Worm (Caenorhabditis elegans) whole organism, L2 larva: ENCODE measurements around the gene srbc-76.

Experiments
- R02D3.7 ChIP-seq: fragments of 150-350 bp; optimal IDR thresholded peaks from 2 replicates; lab custom pipeline; 2014; ENCODE audit warnings: missing biosample characterization, missing genetic modification characterization
- ama-1 ChIP-seq: fragments of 150-350 bp; optimal IDR thresholded peaks from 2 replicates; lab custom pipeline; 2018; ENCODE audit warnings: inconsistent platforms
- ceh-16 ChIP-seq: fragments of 150-350 bp; optimal IDR thresholded peaks from 2 replicates; lab custom pipeline; 2014; ENCODE audit warnings: missing biosample characterization, missing genetic modification characterization
- ceh-82 ChIP-seq: fragments of 150-350 bp; optimal IDR thresholded peaks from 2 replicates; lab custom pipeline; 2014; ENCODE audit warnings: missing biosample characterization, missing genetic modification characterization
- crh-2 ChIP-seq: sonication (generic microtip); optimal IDR thresholded peaks from 2 replicates; lab custom pipeline; 2017; ENCODE audit warnings: missing biosample characterization, missing genetic modification characterization
- fos-1 ChIP-seq: fragments of 150-350 bp; optimal IDR thresholded peaks from 2 replicates; lab custom pipeline; 2014; ENCODE audit warnings: missing biosample characterization, missing genetic modification characterization
- lin-11 ChIP-seq: fragments of 150-350 bp; sonication (generic microtip); optimal IDR thresholded peaks from 2 replicates; lab custom pipeline; 2014; ENCODE audit warnings: missing biosample characterization, missing genetic modification characterization, inconsistent platforms, mixed read lengths
- lin-13 ChIP-seq: fragments of 150-350 bp; optimal IDR thresholded peaks from 2 replicates; lab custom pipeline; 2014; ENCODE audit warnings: missing biosample characterization, missing genetic modification reagents, missing genetic modification characterization
- mab-5 ChIP-seq: fragments of 150-350 bp; optimal IDR thresholded peaks from 2 replicates; lab custom pipeline; 2014; ENCODE audit warnings: missing biosample characterization, missing genetic modification characterization
- sem-4 ChIP-seq: fragments of 150-350 bp; optimal IDR thresholded peaks from 2 replicates; lab custom pipeline; 2014; ENCODE audit warnings: missing biosample characterization, missing genetic modification reagents, missing genetic modification characterization
- snpc-4 ChIP-seq: fragments of 150-350 bp; optimal IDR thresholded peaks from 2 replicates; lab custom pipeline; 2014; ENCODE audit warnings: missing biosample characterization, missing genetic modification characterization
- unc-39 ChIP-seq: fragments of 150-350 bp; optimal IDR thresholded peaks from 2 replicates; lab custom pipeline; 2014; ENCODE audit warnings: missing biosample characterization, missing genetic modification characterization
- unc-62 ChIP-seq: fragments of 150-350 bp; optimal IDR thresholded peaks from 2 replicates; lab custom pipeline; 2014; ENCODE audit warnings: missing biosample characterization, missing genetic modification reagents, missing genetic modification characterization

DNA sequence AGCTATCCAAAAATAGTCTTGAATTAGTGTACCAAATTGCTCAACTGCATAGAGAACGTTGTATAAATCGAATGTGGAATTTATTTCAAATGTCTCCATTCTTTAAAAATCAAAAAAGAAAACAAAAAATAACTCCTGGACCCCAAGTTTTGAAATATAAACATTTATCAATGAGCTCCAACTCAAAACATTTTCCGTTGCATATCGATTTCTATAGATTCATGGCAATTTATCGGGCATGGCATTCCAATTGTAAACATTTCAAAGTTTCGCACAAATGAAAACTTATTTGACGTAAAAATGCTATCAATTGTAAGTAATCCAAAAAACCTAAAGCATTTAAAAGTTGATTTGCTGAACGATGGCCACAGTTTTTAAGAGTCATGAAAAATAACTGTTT, 13.6 kb upstream of the srbc-76 start, which contains the start of gene srw-12:
- TF ChIP-seq unc-62 (GFP tag; lab: Kevin White, UChicago) (no peak), crh-2 (tag; lab: Kevin White, UChicago) (no peak), ama-1 (lab: Kevin White, UChicago) (no peak), ceh-16 (no peak), fos-1 (tag; lab: Kevin White, UChicago) (no peak), unc-39 (no peak), lin-11 (tag; lab: Kevin White, UChicago) (no peak), lin-13 (GFP tag; lab: Kevin White, UChicago) (no peak), sem-4 (tag; lab: Kevin White, UChicago) (no peak), snpc-4 (tag; lab: Kevin White, UChicago) (no peak), ceh-82 (tag; lab: Kevin White, UChicago) (no peak), mab-5 (tag; lab: Kevin White, UChicago) (no peak), R02D3.7 (tag; lab: Kevin White, UChicago) (no peak)
